Worm (Caenorhabditis elegans): ENCODE measurements around the gene twk-42.
A peak's percentile ranks its signal among the peaks of the same experiment; 100 is the strongest.

The twk-42 gene

DNA sequence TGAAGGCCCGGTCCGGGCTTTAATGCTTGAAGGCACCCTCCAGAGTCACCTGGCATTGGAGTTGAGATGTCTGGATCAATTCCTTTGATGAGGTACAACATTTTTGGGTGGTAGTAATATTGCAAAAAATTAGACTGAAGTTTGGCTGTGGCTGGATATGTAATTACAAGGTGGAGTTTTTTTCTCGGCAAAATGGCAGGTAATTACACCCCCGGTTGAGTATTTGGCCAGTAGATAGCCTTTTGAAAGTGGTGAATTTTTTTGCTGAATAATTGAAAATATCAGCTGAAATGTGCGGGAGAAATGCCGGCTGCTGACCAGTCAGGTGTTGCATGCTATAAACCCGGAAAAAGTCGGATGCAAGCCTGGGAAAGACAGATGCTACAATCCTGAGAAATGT, 33.3 kb downstream of the twk-42 start, which contains the start of gene Y26G10.4:
Gene Y26G10.4, minus strand, starts transcription at position 101 of the 400 bp plus-strand sequence.
- TF ChIP-seq skn-1 (tag; optimal IDR thresholded peaks at IDR 0.05) (no peak), unc-39 (tag; optimal IDR thresholded peaks at IDR 0.05) (no peak), ztf-4 (tag; optimal IDR thresholded peaks at IDR 0.05) (no peak), eor-1 (tag; optimal IDR thresholded peaks at IDR 0.05) (no peak), pqm-1 (tag; optimal IDR thresholded peaks at IDR 0.05) (no peak), lin-39 (tag; optimal IDR thresholded peaks at IDR 0.05) (no peak), nhr-76 (tag; optimal IDR thresholded peaks at IDR 0.05) (no peak), nhr-25 (tag; optimal IDR thresholded peaks at IDR 0.05) (no peak), hmg-11 (tag; optimal IDR thresholded peaks at IDR 0.05) (no peak), zag-1 (tag; optimal IDR thresholded peaks at IDR 0.05) (no peak)

DNA sequence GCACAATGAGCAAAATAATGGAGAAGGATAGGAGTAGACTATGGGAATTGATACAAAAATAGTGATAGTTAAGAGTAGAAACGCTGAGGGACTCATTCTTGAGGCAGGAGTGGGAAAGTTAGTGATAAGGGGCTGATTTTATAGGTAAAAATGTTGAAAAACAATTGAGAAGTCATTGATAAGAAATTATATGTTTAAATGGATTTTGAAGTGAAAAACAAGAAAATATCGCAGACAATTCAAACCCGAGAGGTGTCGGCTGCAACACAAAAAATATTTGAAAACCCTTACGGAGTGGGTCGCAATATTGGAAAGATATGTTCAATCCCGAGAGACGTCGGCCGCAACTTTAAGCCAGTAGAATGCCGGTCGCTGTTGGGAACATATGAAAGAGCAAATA, 35.7 kb downstream of the twk-42 start, which contains the start of gene spp-29:
Gene spp-29, minus strand, starts transcription at position 101 of the 400 bp plus-strand sequence.
- no peak for TF ChIP-seq lin-15B (tag; optimal IDR thresholded peaks at IDR 0.05)
- no peak for TF ChIP-seq mdl-1 (tag; optimal IDR thresholded peaks at IDR 0.05)
- TF ChIP-seq elt-3 (tag; optimal IDR thresholded peaks at IDR 0.05) = no peak
- no peak for TF ChIP-seq nfya-1 (tag; optimal IDR thresholded peaks at IDR 0.05; ENCODE audit: insufficient read depth)
- no peak for TF ChIP-seq mml-1 (tag; optimal IDR thresholded peaks at IDR 0.05)

DNA sequence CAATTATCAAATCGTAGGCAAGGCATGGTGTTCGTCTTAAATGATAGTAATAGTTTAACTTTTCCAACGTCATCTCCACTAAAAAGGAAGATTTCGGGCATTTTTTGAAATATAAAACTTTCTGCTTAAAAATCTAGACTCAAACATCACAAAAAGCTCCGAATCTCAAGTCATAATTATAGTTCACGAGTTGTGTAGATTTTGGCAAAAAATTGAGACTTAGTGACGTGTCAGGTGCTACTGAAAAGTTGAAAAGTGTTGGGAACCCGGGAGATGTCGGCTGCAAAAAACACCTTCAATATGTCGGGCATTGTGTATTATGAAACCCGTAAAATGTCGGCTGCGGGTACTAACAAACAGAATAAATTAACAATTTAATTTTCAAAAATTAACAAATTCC, 36.6 kb downstream of the twk-42 start, which contains the start of gene Y26G10.1:
Gene Y26G10.1, minus strand, starts transcription at position 101 of the 400 bp plus-strand sequence.
- TF ChIP-seq nhr-28 (tag; optimal IDR thresholded peaks at IDR 0.05) (no peak), ceh-16 (tag; optimal IDR thresholded peaks at IDR 0.05) (no peak), fkh-2 (tag; optimal IDR thresholded peaks at IDR 0.05) (no peak), jun-1 (tag; optimal IDR thresholded peaks at IDR 0.05) (no peak), fkh-10 (GFP tag; optimal IDR thresholded peaks at IDR 0.05) (no peak), nhr-77 (tag; optimal IDR thresholded peaks at IDR 0.05) (no peak)

DNA sequence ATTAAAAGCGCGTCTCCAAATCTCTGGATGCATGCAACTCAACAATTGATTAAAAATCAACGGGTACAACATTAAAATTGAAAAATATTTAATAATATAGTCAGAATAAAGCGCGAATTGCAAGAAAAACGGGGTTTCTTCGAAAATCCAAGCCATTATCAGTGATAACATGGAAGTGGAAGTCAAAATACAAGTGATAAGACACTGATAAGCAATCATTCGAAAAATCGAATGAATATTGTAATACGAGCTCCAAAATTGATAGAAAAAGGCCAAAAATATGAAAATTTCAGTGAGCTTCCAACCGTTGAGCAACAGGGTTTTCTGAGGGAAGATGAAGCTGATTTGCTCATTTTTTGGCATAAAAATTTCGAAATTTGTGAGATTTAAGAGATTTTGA, 38.2 kb downstream of the twk-42 start:
- no peak for TF ChIP-seq sea-2 (GFP tag; optimal IDR thresholded peaks at IDR 0.05)
- TF ChIP-seq fkh-2 (tag; optimal IDR thresholded peaks at IDR 0.05) = no peak
- no peak for TF ChIP-seq nhr-43 (tag; optimal IDR thresholded peaks at IDR 0.05; ENCODE audit: poor library complexity, severe bottlenecking)
- TF ChIP-seq lsy-12 (tag; optimal IDR thresholded peaks at IDR 0.05) = no peak
- TF ChIP-seq elt-2 (tag; optimal IDR thresholded peaks at IDR 0.05) = peak; percentile 47
- no peak for TF ChIP-seq hmg-11 (tag; optimal IDR thresholded peaks at IDR 0.05)
- TF ChIP-seq eor-1 (tag; optimal IDR thresholded peaks at IDR 0.05) = no peak

- TF ChIP-seq daf-12 (tag; optimal IDR thresholded peaks at IDR 0.05) = no peak
- no peak for TF ChIP-seq ceh-28 (tag; optimal IDR thresholded peaks at IDR 0.05)
- TF ChIP-seq ceh-82 (tag; optimal IDR thresholded peaks at IDR 0.05) = no peak
- TF ChIP-seq mml-1 (tag; optimal IDR thresholded peaks at IDR 0.05) = no peak
These were observed 41.5 kb downstream of the twk-42 start, which contains the start of gene F59A1.13 for ce11 chrV:17690922-17691321. Gene F59A1.13 (minus strand): TSS chrV:17691022.

ce11 chrV:17686852-17687251, 45.6 kb downstream of the twk-42 start, which contains the start of gene F59A1.18:
Gene F59A1.18 (minus strand): TSS chrV:17686952.
- TF ChIP-seq ceh-28 (tag; optimal IDR thresholded peaks at IDR 0.05) (no peak), tbx-2 (tag; optimal IDR thresholded peaks at IDR 0.05) (no peak), R02D3.7 (tag; optimal IDR thresholded peaks at IDR 0.05) (no peak), nhr-43 (tag; optimal IDR thresholded peaks at IDR 0.05; ENCODE audit: poor library complexity, severe bottlenecking) (no peak), hmg-11 (tag; optimal IDR thresholded peaks at IDR 0.05) (no peak), nhr-67 (tag; optimal IDR thresholded peaks at IDR 0.05) (no peak), nhr-76 (tag; optimal IDR thresholded peaks at IDR 0.05) (no peak), unc-39 (tag; optimal IDR thresholded peaks at IDR 0.05) (no peak), snpc-4 (tag; optimal IDR thresholded peaks at IDR 0.05) (no peak), jun-1 (tag; optimal IDR thresholded peaks at IDR 0.05) (no peak)
